Worm (Caenorhabditis elegans) whole organism, dauer: ENCODE data around the gene Y53G8AL.1.

Experiments used
- unc-62 ChIP-seq: sonication (generic microtip); optimal IDR thresholded peaks from 2 replicates; lab custom pipeline; 2017; ENCODE audit warnings: missing biosample characterization, missing genetic modification reagents, missing genetic modification characterization

Y53G8AL.1 gene

ce11 chrIII:3278610-3279009 is 45.7 kb downstream of the Y53G8AL.1 start, which contains the start of gene Y53G8AM.8:
Gene Y53G8AM.8 (minus strand): TSS chrIII:3278710.
- no peak for TF ChIP-seq unc-62 (GFP tag; lab: Kevin White, UChicago)

- TF ChIP-seq unc-62 (GFP tag; lab: Kevin White, UChicago), result no peak
Measured at ce11 chrIII:3279304-3279703, 46.4 kb downstream of the Y53G8AL.1 start.

ce11 chrIII:3281860-3282358 is 49.0 kb downstream of the Y53G8AL.1 start, which contains the start of gene mfsd-8:
Gene mfsd-8 (plus strand): TSS chrIII:3282308.
- no peak for TF ChIP-seq unc-62 (GFP tag; lab: Kevin White, UChicago)
